Fruit fly (Drosophila melanogaster) Kc167 (cell line): Measurements from ENCODE around the gene Amt.

ENCODE experiments used
- Myc ChIP-seq: fragments of >200 bp; optimal IDR thresholded peaks from 2 replicates; lab custom pipeline; 2017; ENCODE audit warnings: missing external identifiers
- h ChIP-seq: fragments of >200 bp; optimal IDR thresholded peaks from 3 replicates; lab custom pipeline; 2018; ENCODE audit warnings: missing external identifiers
- insv ChIP-seq: fragments of >200 bp; optimal IDR thresholded peaks from 3 replicates; lab custom pipeline; 2018; ENCODE audit warnings: missing external identifiers
- psq ChIP-seq: fragments of >200 bp; optimal IDR thresholded peaks from 2 replicates; lab custom pipeline; 2017; ENCODE audit warnings: missing external identifiers
- ttk ChIP-seq: sonication (Bioruptor generic); optimal IDR thresholded peaks from 2 replicates; lab custom pipeline; 2017; ENCODE audit warnings: missing external identifiers

dm6 chr3R:15243452-15243851 is 5.5 kb downstream of the Amt start:
- no peak for TF ChIP-seq ttk (lab: Kevin White, UChicago)
- no peak for TF ChIP-seq insv (lab: Kevin White, UChicago)
- no peak for TF ChIP-seq Myc (lab: Kevin White, UChicago)
- no peak for TF ChIP-seq psq (lab: Kevin White, UChicago)
- TF ChIP-seq h (lab: Kevin White, UChicago), result no peak
